Fruit fly (Drosophila melanogaster) whole organism, wandering third instar larva: Measurements from ENCODE around the gene CG17294.

ENCODE experiments used
- Abd-B ChIP-seq: fragments of >200 bp; optimal IDR thresholded peaks from 2 replicates; lab custom pipeline; 2017; ENCODE audit warnings: missing biosample characterization, missing genetic modification characterization
- CG32264 ChIP-seq: fragments of 200-800 bp; sonication (Bioruptor generic); optimal IDR thresholded peaks from 2 replicates; lab custom pipeline; 2016; ENCODE audit warnings: missing biosample characterization, missing genetic modification characterization
- CG9705 ChIP-seq: fragments of 200-800 bp; sonication (Bioruptor generic); optimal IDR thresholded peaks from 2 replicates; lab custom pipeline; 2018; ENCODE audit warnings: missing biosample characterization, mild to moderate bottlenecking, missing genetic modification characterization
- CrebA ChIP-seq: fragments of 200-800 bp; sonication (Bioruptor generic); optimal IDR thresholded peaks from 2 replicates; lab custom pipeline; 2016; ENCODE audit warnings: missing biosample characterization, mild to moderate bottlenecking, missing genetic modification characterization, borderline replicate concordance
- Dfd ChIP-seq: fragments of >200 bp; optimal IDR thresholded peaks from 2 replicates; lab custom pipeline; 2017; ENCODE audit warnings: missing biosample characterization, missing genetic modification characterization
- Dif ChIP-seq: fragments of 200-275, 200-300 bp; sonication (Bioruptor generic); optimal IDR thresholded peaks from 2 replicates; lab custom pipeline; 2018; ENCODE audit warnings: missing biosample characterization, missing genetic modification characterization; ENCODE audit not compliant: partially characterized antibody
- GATAd ChIP-seq: sonication (Bioruptor generic); optimal IDR thresholded peaks from 2 replicates; lab custom pipeline; 2016; ENCODE audit warnings: missing biosample characterization, missing genetic modification characterization
- HLH106 ChIP-seq: fragments of 200-800 bp; optimal IDR thresholded peaks from 3 replicates; lab custom pipeline; 2019; ENCODE audit warnings: missing biosample characterization, mild to moderate bottlenecking, missing genetic modification characterization, moderate library complexity
- Hnf4 ChIP-seq: fragments of 200-800 bp; sonication (Bioruptor generic); optimal IDR thresholded peaks from 2 replicates; lab custom pipeline; 2016; ENCODE audit warnings: missing biosample characterization, mild to moderate bottlenecking, missing genetic modification characterization
- Hr78 ChIP-seq: fragments of >200 bp; optimal IDR thresholded peaks from 2 replicates; lab custom pipeline; 2017; ENCODE audit warnings: missing biosample characterization, missing genetic modification characterization
- Hr83 ChIP-seq: fragments of 200-300 bp; sonication (Bioruptor generic); optimal IDR thresholded peaks from 2 replicates; lab custom pipeline; 2016; ENCODE audit warnings: missing biosample characterization, mild to moderate bottlenecking, missing genetic modification characterization, moderate library complexity; ENCODE audit not compliant: poor library complexity, severe bottlenecking
- Jra ChIP-seq: sonication (Bioruptor generic); optimal IDR thresholded peaks from 2 replicates; lab custom pipeline; 2016; ENCODE audit warnings: missing biosample characterization, missing genetic modification characterization
- Mio ChIP-seq: sonication (Bioruptor generic); optimal IDR thresholded peaks from 2 replicates; lab custom pipeline; 2016; ENCODE audit warnings: missing biosample characterization, missing genetic modification characterization
- Myc ChIP-seq: fragments of >200 bp; optimal IDR thresholded peaks from 2 replicates; lab custom pipeline; 2017
- N ChIP-seq: fragments of >200 bp; optimal IDR thresholded peaks from 2 replicates; lab custom pipeline; 2018; ENCODE audit warnings: missing biosample characterization, missing external identifiers, missing genetic modification characterization
- OdsH ChIP-seq: fragments of 200-800 bp; sonication (Bioruptor generic); optimal IDR thresholded peaks from 2 replicates; lab custom pipeline; 2016; ENCODE audit warnings: missing biosample characterization, mild to moderate bottlenecking, missing genetic modification characterization
- Rel ChIP-seq, 2 experiments: fragments of 200-800 bp; sonication (Bioruptor generic) in 1 of 2; optimal IDR thresholded peaks; 2 replicates in 1 of 2; 3 replicates in 1 of 2; lab custom pipeline; 2016 to 2019; ENCODE audit warnings: mild to moderate bottlenecking in 2 of 2, missing biosample characterization in 2 of 2, missing genetic modification characterization in 2 of 2, moderate library complexity in 1 of 2
- Vsx2 ChIP-seq: fragments of 200-300, 225-300 bp; sonication (Bioruptor generic); optimal IDR thresholded peaks from 2 replicates; lab custom pipeline; 2018; ENCODE audit warnings: missing biosample characterization, missing genetic modification characterization; ENCODE audit not compliant: partially characterized antibody
- br ChIP-seq: fragments of 200-800 bp; sonication (Bioruptor generic); optimal IDR thresholded peaks from 2 replicates; lab custom pipeline; 2016; ENCODE audit warnings: missing biosample characterization, missing genetic modification characterization
- brk ChIP-seq: fragments of 200-800 bp; sonication (Bioruptor generic); optimal IDR thresholded peaks from 2 replicates; lab custom pipeline; 2016; ENCODE audit warnings: missing biosample characterization, mild to moderate bottlenecking, missing genetic modification characterization
- dl ChIP-seq, 2 experiments: fragments of 175-275, 200-275 bp in 1 of 2; fragments of 200-275 bp in 1 of 2; sonication (Bioruptor generic); optimal IDR thresholded peaks; lab custom pipeline; 2018; ENCODE audit warnings: mild to moderate bottlenecking in 2 of 2, missing biosample characterization in 2 of 2, missing genetic modification characterization in 2 of 2, moderate library complexity in 2 of 2; ENCODE audit not compliant: partially characterized antibody in 2 of 2, insufficient read depth in 1 of 2
- dmrt93B ChIP-seq: fragments of 200-800 bp; sonication (Bioruptor generic); optimal IDR thresholded peaks from 2 replicates; lab custom pipeline; 2018; ENCODE audit warnings: missing biosample characterization, mild to moderate bottlenecking, missing genetic modification characterization
- ey ChIP-seq: fragments of 200-800 bp; sonication (Bioruptor generic); optimal IDR thresholded peaks from 2 replicates; lab custom pipeline; 2016; ENCODE audit warnings: missing biosample characterization, missing genetic modification characterization
- foxo ChIP-seq, 2 experiments: fragments of 200-800 bp; sonication (Bioruptor generic); optimal IDR thresholded peaks; 2 replicates in 1 of 2; 3 replicates in 1 of 2; lab custom pipeline; 2016 to 2017; ENCODE audit warnings: missing biosample characterization in 2 of 2, missing genetic modification characterization in 2 of 2
- fru ChIP-seq: fragments of 200-800 bp; sonication (Bioruptor generic); optimal IDR thresholded peaks from 3 replicates; lab custom pipeline; 2016; ENCODE audit warnings: missing biosample characterization, mild to moderate bottlenecking, missing genetic modification characterization
- h ChIP-seq: fragments of 200-800 bp; sonication (Bioruptor generic); optimal IDR thresholded peaks from 3 replicates; lab custom pipeline; 2016; ENCODE audit warnings: missing biosample characterization, mild to moderate bottlenecking, missing genetic modification characterization
- jim ChIP-seq: fragments of 175-275, 200-325 bp; sonication (Bioruptor generic); optimal IDR thresholded peaks from 2 replicates; lab custom pipeline; 2016; ENCODE audit warnings: missing biosample characterization, mild to moderate bottlenecking, missing genetic modification characterization
- lola ChIP-seq: fragments of >200 bp; optimal IDR thresholded peaks from 2 replicates; lab custom pipeline; 2017; ENCODE audit warnings: missing biosample characterization, missing genetic modification characterization
- pan ChIP-seq: fragments of >200 bp; optimal IDR thresholded peaks from 2 replicates; lab custom pipeline; 2017
- psq ChIP-seq: fragments of 200-800 bp; sonication (Bioruptor generic); optimal IDR thresholded peaks from 3 replicates; lab custom pipeline; 2017; ENCODE audit warnings: missing biosample characterization, mild to moderate bottlenecking, missing genetic modification characterization, moderate library complexity
- rgr ChIP-seq: fragments of 200-800 bp; sonication (Bioruptor generic); optimal IDR thresholded peaks from 3 replicates; lab custom pipeline; 2016; ENCODE audit warnings: missing biosample characterization, mild to moderate bottlenecking, missing genetic modification characterization
- sage ChIP-seq: fragments of 200-800 bp; sonication (Bioruptor generic); optimal IDR thresholded peaks from 2 replicates; lab custom pipeline; 2016; ENCODE audit warnings: missing biosample characterization, mild to moderate bottlenecking, missing genetic modification characterization
- sv ChIP-seq: fragments of 200-800 bp; sonication (Bioruptor generic); optimal IDR thresholded peaks from 3 replicates; lab custom pipeline; 2016; ENCODE audit warnings: missing biosample characterization, missing genetic modification characterization
- tai ChIP-seq: sonication (Bioruptor generic); optimal IDR thresholded peaks from 2 replicates; lab custom pipeline; 2016; ENCODE audit warnings: missing biosample characterization, missing genetic modification characterization
- usp ChIP-seq: fragments of >200 bp; optimal IDR thresholded peaks from 2 replicates; lab custom pipeline; 2017; ENCODE audit warnings: missing biosample characterization, missing genetic modification characterization
- woc ChIP-seq: sonication (Bioruptor generic); optimal IDR thresholded peaks from 2 replicates; lab custom pipeline; 2016; ENCODE audit warnings: missing biosample characterization, mild to moderate bottlenecking, missing genetic modification characterization

The CG17294 gene

dm6 chr2L:8350560-8351171, 26.2 kb upstream of the CG17294 start (continued):
- TF ChIP-seq br (GFP tag; lab: Kevin White, UChicago) (no peak), jim (GFP tag; lab: Kevin White, UChicago) (no peak), sage (no peak), GATAd (GFP tag; lab: Kevin White, UChicago) (no peak)

dm6 chr2L:8351333-8351732, 25.5 kb upstream of the CG17294 start:
- TF ChIP-seq jim (GFP tag; lab: Kevin White, UChicago): no peak
- TF ChIP-seq rgr (GFP tag; lab: Kevin White, UChicago): peak; percentile 44
- no peak for TF ChIP-seq N
- no peak for TF ChIP-seq lola (GFP tag; lab: Kevin White, UChicago)
- peak; percentile 36 for TF ChIP-seq psq (GFP tag; lab: Kevin White, UChicago)
- TF ChIP-seq Dif (GFP tag; lab: Kevin White, UChicago): no peak
- no peak for TF ChIP-seq CG9705
- TF ChIP-seq HLH106 (tag; lab: Kevin White, UChicago): peak; percentile 60
- TF ChIP-seq pan: no peak
- no peak for TF ChIP-seq ey (GFP tag; lab: Kevin White, UChicago)
- TF ChIP-seq woc (GFP tag; lab: Kevin White, UChicago): no peak
- TF ChIP-seq dmrt93B (GFP tag; lab: Kevin White, UChicago): peak; percentile 5
- TF ChIP-seq OdsH (GFP tag; lab: Kevin White, UChicago): peak; percentile 26
- TF ChIP-seq dl (GFP tag; optimal IDR thresholded peaks at IDR 0.05; lab: Kevin White, UChicago; ENCODE audit: insufficient read depth in 1 of 2, partially characterized antibody in 2 of 2): no peak
- no peak for TF ChIP-seq Myc (lab: Kevin White, UChicago)
- no peak for TF ChIP-seq Dfd (GFP tag; lab: Kevin White, UChicago)
- no peak for TF ChIP-seq Mio
- no peak for TF ChIP-seq brk (GFP tag; lab: Kevin White, UChicago)
- no peak for TF ChIP-seq tai (GFP tag; lab: Kevin White, UChicago)
- TF ChIP-seq Vsx2 (GFP tag; lab: Kevin White, UChicago): no peak
- TF ChIP-seq usp (GFP tag; lab: Kevin White, UChicago): no peak
- TF ChIP-seq Hr78 (GFP tag; lab: Kevin White, UChicago): no peak
- TF ChIP-seq fru (GFP tag; lab: Kevin White, UChicago): peak; percentile 29
- TF ChIP-seq Abd-B (GFP tag; lab: Kevin White, UChicago): no peak
- TF ChIP-seq foxo (GFP tag; optimal IDR thresholded peaks at IDR 0.05; lab: Kevin White, UChicago): peak in 1 of 2 experiments; percentile 71
- peak; percentile 65 for TF ChIP-seq h (GFP tag; lab: Kevin White, UChicago)
- TF ChIP-seq CG32264 (GFP tag; lab: Kevin White, UChicago): no peak

dm6 chr2L:8351864-8352263, 25.0 kb upstream of the CG17294 start, which contains the start of gene Mur29B:
TSS of gene Mur29B (plus strand) at chr2L:8352187.
- TF ChIP-seq Hnf4: no peak
- TF ChIP-seq Rel (GFP tag; optimal IDR thresholded peaks at IDR 0.05; lab: Kevin White, UChicago): no peak
- peak; percentile 92 for TF ChIP-seq Rel (tag; optimal IDR thresholded peaks at IDR 0.05; lab: Kevin White, UChicago)
- TF ChIP-seq br (GFP tag; lab: Kevin White, UChicago): peak; percentile 2
- TF ChIP-seq CrebA: peak; percentile 22
- TF ChIP-seq Dfd (GFP tag; lab: Kevin White, UChicago): no peak
- TF ChIP-seq sv (GFP tag; lab: Kevin White, UChicago): no peak
- TF ChIP-seq Hr83 (GFP tag; lab: Kevin White, UChicago): peak; percentile 29
- TF ChIP-seq Hr78 (GFP tag; lab: Kevin White, UChicago): no peak
- no peak for TF ChIP-seq foxo (GFP tag; optimal IDR thresholded peaks at IDR 0.05; lab: Kevin White, UChicago)

dm6 chr2L:8355419-8355818, 21.4 kb upstream of the CG17294 start:
- TF ChIP-seq Vsx2 (GFP tag; lab: Kevin White, UChicago) (no peak), psq (GFP tag; lab: Kevin White, UChicago) (no peak), Myc (lab: Kevin White, UChicago) (no peak), N (no peak), Abd-B (GFP tag; lab: Kevin White, UChicago) (no peak), Rel (GFP tag; optimal IDR thresholded peaks at IDR 0.05; lab: Kevin White, UChicago) (no peak), Rel (tag; optimal IDR thresholded peaks at IDR 0.05; lab: Kevin White, UChicago) (no peak), Jra (GFP tag; lab: Kevin White, UChicago) (no peak), Hr78 (GFP tag; lab: Kevin White, UChicago) (no peak), HLH106 (tag; lab: Kevin White, UChicago) (no peak), Dfd (GFP tag; lab: Kevin White, UChicago) (no peak), tai (GFP tag; lab: Kevin White, UChicago) (no peak)
